Fruit fly (Drosophila melanogaster) whole organism, wandering third instar larva: ENCODE results near the gene CG12035.

Experiments
- Abd-B ChIP-seq: fragments of >200 bp; optimal IDR thresholded peaks from 2 replicates; lab custom pipeline; 2017; ENCODE audit warnings: missing biosample characterization, missing genetic modification characterization
- CG32264 ChIP-seq: fragments of 200-800 bp; sonication (Bioruptor generic); optimal IDR thresholded peaks from 2 replicates; lab custom pipeline; 2016; ENCODE audit warnings: missing biosample characterization, missing genetic modification characterization
- CG9705 ChIP-seq: fragments of 200-800 bp; sonication (Bioruptor generic); optimal IDR thresholded peaks from 2 replicates; lab custom pipeline; 2018; ENCODE audit warnings: missing biosample characterization, mild to moderate bottlenecking, missing genetic modification characterization
- CrebA ChIP-seq: fragments of 200-800 bp; sonication (Bioruptor generic); optimal IDR thresholded peaks from 2 replicates; lab custom pipeline; 2016; ENCODE audit warnings: missing biosample characterization, mild to moderate bottlenecking, missing genetic modification characterization, borderline replicate concordance
- Dfd ChIP-seq: fragments of >200 bp; optimal IDR thresholded peaks from 2 replicates; lab custom pipeline; 2017; ENCODE audit warnings: missing biosample characterization, missing genetic modification characterization
- Dif ChIP-seq: fragments of 200-275, 200-300 bp; sonication (Bioruptor generic); optimal IDR thresholded peaks from 2 replicates; lab custom pipeline; 2018; ENCODE audit warnings: missing biosample characterization, missing genetic modification characterization; ENCODE audit not compliant: partially characterized antibody
- GATAd ChIP-seq: sonication (Bioruptor generic); optimal IDR thresholded peaks from 2 replicates; lab custom pipeline; 2016; ENCODE audit warnings: missing biosample characterization, missing genetic modification characterization
- HLH106 ChIP-seq: fragments of 200-800 bp; optimal IDR thresholded peaks from 3 replicates; lab custom pipeline; 2019; ENCODE audit warnings: missing biosample characterization, mild to moderate bottlenecking, missing genetic modification characterization, moderate library complexity
- Hnf4 ChIP-seq: fragments of 200-800 bp; sonication (Bioruptor generic); optimal IDR thresholded peaks from 2 replicates; lab custom pipeline; 2016; ENCODE audit warnings: missing biosample characterization, mild to moderate bottlenecking, missing genetic modification characterization
- Hr78 ChIP-seq: fragments of >200 bp; optimal IDR thresholded peaks from 2 replicates; lab custom pipeline; 2017; ENCODE audit warnings: missing biosample characterization, missing genetic modification characterization
- Hr83 ChIP-seq: fragments of 200-300 bp; sonication (Bioruptor generic); optimal IDR thresholded peaks from 2 replicates; lab custom pipeline; 2016; ENCODE audit warnings: missing biosample characterization, mild to moderate bottlenecking, missing genetic modification characterization, moderate library complexity; ENCODE audit not compliant: poor library complexity, severe bottlenecking
- Jra ChIP-seq: sonication (Bioruptor generic); optimal IDR thresholded peaks from 2 replicates; lab custom pipeline; 2016; ENCODE audit warnings: missing biosample characterization, missing genetic modification characterization
- Mio ChIP-seq: sonication (Bioruptor generic); optimal IDR thresholded peaks from 2 replicates; lab custom pipeline; 2016; ENCODE audit warnings: missing biosample characterization, missing genetic modification characterization
- Myc ChIP-seq: fragments of >200 bp; optimal IDR thresholded peaks from 2 replicates; lab custom pipeline; 2017
- N ChIP-seq: fragments of >200 bp; optimal IDR thresholded peaks from 2 replicates; lab custom pipeline; 2018; ENCODE audit warnings: missing biosample characterization, missing external identifiers, missing genetic modification characterization
- OdsH ChIP-seq: fragments of 200-800 bp; sonication (Bioruptor generic); optimal IDR thresholded peaks from 2 replicates; lab custom pipeline; 2016; ENCODE audit warnings: missing biosample characterization, mild to moderate bottlenecking, missing genetic modification characterization
- Rel ChIP-seq, 2 experiments: fragments of 200-800 bp; sonication (Bioruptor generic) in 1 of 2; optimal IDR thresholded peaks; 2 replicates in 1 of 2; 3 replicates in 1 of 2; lab custom pipeline; 2016 to 2019; ENCODE audit warnings: mild to moderate bottlenecking in 2 of 2, missing biosample characterization in 2 of 2, missing genetic modification characterization in 2 of 2, moderate library complexity in 1 of 2
- Sp1 ChIP-seq: fragments of 200-800 bp; sonication (Bioruptor generic); optimal IDR thresholded peaks from 3 replicates; lab custom pipeline; 2019; ENCODE audit warnings: missing biosample characterization, mild to moderate bottlenecking, missing genetic modification characterization, moderate library complexity
- Vsx2 ChIP-seq: fragments of 200-300, 225-300 bp; sonication (Bioruptor generic); optimal IDR thresholded peaks from 2 replicates; lab custom pipeline; 2018; ENCODE audit warnings: missing biosample characterization, missing genetic modification characterization; ENCODE audit not compliant: partially characterized antibody
- br ChIP-seq: fragments of 200-800 bp; sonication (Bioruptor generic); optimal IDR thresholded peaks from 2 replicates; lab custom pipeline; 2016; ENCODE audit warnings: missing biosample characterization, missing genetic modification characterization
- brk ChIP-seq: fragments of 200-800 bp; sonication (Bioruptor generic); optimal IDR thresholded peaks from 2 replicates; lab custom pipeline; 2016; ENCODE audit warnings: missing biosample characterization, mild to moderate bottlenecking, missing genetic modification characterization
- dl ChIP-seq, 2 experiments: fragments of 175-275, 200-275 bp in 1 of 2; fragments of 200-275 bp in 1 of 2; sonication (Bioruptor generic); optimal IDR thresholded peaks; lab custom pipeline; 2018; ENCODE audit warnings: mild to moderate bottlenecking in 2 of 2, missing biosample characterization in 2 of 2, missing genetic modification characterization in 2 of 2, moderate library complexity in 2 of 2; ENCODE audit not compliant: partially characterized antibody in 2 of 2, insufficient read depth in 1 of 2
- dmrt93B ChIP-seq: fragments of 200-800 bp; sonication (Bioruptor generic); optimal IDR thresholded peaks from 2 replicates; lab custom pipeline; 2018; ENCODE audit warnings: missing biosample characterization, mild to moderate bottlenecking, missing genetic modification characterization
- dsf ChIP-seq: sonication (Bioruptor generic); optimal IDR thresholded peaks from 2 replicates; lab custom pipeline; 2016; ENCODE audit warnings: missing biosample characterization, missing genetic modification characterization, borderline replicate concordance
- ey ChIP-seq: fragments of 200-800 bp; sonication (Bioruptor generic); optimal IDR thresholded peaks from 2 replicates; lab custom pipeline; 2016; ENCODE audit warnings: missing biosample characterization, missing genetic modification characterization
- foxo ChIP-seq, 2 experiments: fragments of 200-800 bp; sonication (Bioruptor generic); optimal IDR thresholded peaks; 2 replicates in 1 of 2; 3 replicates in 1 of 2; lab custom pipeline; 2016 to 2017; ENCODE audit warnings: missing biosample characterization in 2 of 2, missing genetic modification characterization in 2 of 2
- fru ChIP-seq: fragments of 200-800 bp; sonication (Bioruptor generic); optimal IDR thresholded peaks from 3 replicates; lab custom pipeline; 2016; ENCODE audit warnings: missing biosample characterization, mild to moderate bottlenecking, missing genetic modification characterization
- h ChIP-seq: fragments of 200-800 bp; sonication (Bioruptor generic); optimal IDR thresholded peaks from 3 replicates; lab custom pipeline; 2016; ENCODE audit warnings: missing biosample characterization, mild to moderate bottlenecking, missing genetic modification characterization
- jim ChIP-seq: fragments of 175-275, 200-325 bp; sonication (Bioruptor generic); optimal IDR thresholded peaks from 2 replicates; lab custom pipeline; 2016; ENCODE audit warnings: missing biosample characterization, mild to moderate bottlenecking, missing genetic modification characterization
- lola ChIP-seq: fragments of >200 bp; optimal IDR thresholded peaks from 2 replicates; lab custom pipeline; 2017; ENCODE audit warnings: missing biosample characterization, missing genetic modification characterization
- pan ChIP-seq: fragments of >200 bp; optimal IDR thresholded peaks from 2 replicates; lab custom pipeline; 2017
- psq ChIP-seq: fragments of 200-800 bp; sonication (Bioruptor generic); optimal IDR thresholded peaks from 3 replicates; lab custom pipeline; 2017; ENCODE audit warnings: missing biosample characterization, mild to moderate bottlenecking, missing genetic modification characterization, moderate library complexity
- rgr ChIP-seq: fragments of 200-800 bp; sonication (Bioruptor generic); optimal IDR thresholded peaks from 3 replicates; lab custom pipeline; 2016; ENCODE audit warnings: missing biosample characterization, mild to moderate bottlenecking, missing genetic modification characterization
- sage ChIP-seq: fragments of 200-800 bp; sonication (Bioruptor generic); optimal IDR thresholded peaks from 2 replicates; lab custom pipeline; 2016; ENCODE audit warnings: missing biosample characterization, mild to moderate bottlenecking, missing genetic modification characterization
- sv ChIP-seq: fragments of 200-800 bp; sonication (Bioruptor generic); optimal IDR thresholded peaks from 3 replicates; lab custom pipeline; 2016; ENCODE audit warnings: missing biosample characterization, missing genetic modification characterization
- tai ChIP-seq: sonication (Bioruptor generic); optimal IDR thresholded peaks from 2 replicates; lab custom pipeline; 2016; ENCODE audit warnings: missing biosample characterization, missing genetic modification characterization
- usp ChIP-seq: fragments of >200 bp; optimal IDR thresholded peaks from 2 replicates; lab custom pipeline; 2017; ENCODE audit warnings: missing biosample characterization, missing genetic modification characterization
- woc ChIP-seq: sonication (Bioruptor generic); optimal IDR thresholded peaks from 2 replicates; lab custom pipeline; 2016; ENCODE audit warnings: missing biosample characterization, mild to moderate bottlenecking, missing genetic modification characterization

CG12035 gene

DNA sequence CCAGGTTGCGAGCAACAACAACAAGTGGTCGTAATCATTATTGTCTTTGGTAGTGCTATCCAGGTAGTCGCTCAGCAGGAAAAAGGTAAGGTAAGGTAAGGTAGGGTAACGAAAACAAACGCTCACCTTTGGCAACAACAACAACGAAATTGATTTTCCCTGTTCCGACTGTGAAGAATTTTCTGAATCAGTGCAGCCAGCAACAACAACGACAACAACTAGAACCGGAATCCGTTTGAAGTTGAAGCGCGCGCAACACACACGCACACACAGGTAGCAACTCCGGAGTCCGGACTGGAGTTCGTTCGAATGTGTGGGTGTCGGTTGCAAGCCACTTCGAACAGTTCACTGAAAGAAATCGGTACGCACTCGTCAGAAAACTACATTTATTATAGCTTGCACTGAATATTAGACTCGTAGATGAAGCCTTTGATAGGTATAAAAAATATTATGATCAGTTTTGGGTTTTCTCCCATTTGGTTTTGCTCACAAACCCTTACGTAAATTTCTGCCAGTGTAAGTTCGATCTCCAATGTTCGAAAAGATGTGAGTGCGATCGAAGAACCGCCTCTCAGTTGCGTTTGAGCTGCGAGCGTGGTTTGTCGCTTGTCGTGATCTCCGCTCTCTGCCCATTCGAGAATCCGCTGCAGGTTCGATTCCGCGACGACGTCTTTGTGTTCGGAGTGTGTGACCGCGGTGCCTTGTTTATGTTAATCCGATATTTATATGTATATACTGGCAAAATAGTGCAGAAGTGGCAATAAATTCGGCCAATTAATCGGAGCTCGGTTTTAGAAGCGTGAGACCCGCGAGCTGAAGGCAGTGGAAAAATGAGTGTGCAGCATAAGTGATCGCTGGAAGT is 22.4 kb downstream of the CG12035 start, which contains the start of gene CG13921:
CG13921 (plus strand) TSS at position 570 of the 862 bp plus-strand sequence.
- peak; percentile 99 for TF ChIP-seq br (GFP tag; lab: Kevin White, UChicago)
- TF ChIP-seq Vsx2 (GFP tag; lab: Kevin White, UChicago) = no peak
- TF ChIP-seq sv = peak; percentile 99
- TF ChIP-seq Hnf4 = peak; percentile 99
- TF ChIP-seq lola (GFP tag; lab: Kevin White, UChicago) = no peak
- no peak for TF ChIP-seq Dfd
- TF ChIP-seq Jra (GFP tag; lab: Kevin White, UChicago) = peak; percentile 98
- peak; percentile 99 for TF ChIP-seq CG32264
- TF ChIP-seq brk (GFP tag; lab: Kevin White, UChicago) = no peak
- peak; percentile 97 for TF ChIP-seq psq (GFP tag; lab: Kevin White, UChicago)
- peak; percentile 100 for TF ChIP-seq HLH106 (tag; lab: Kevin White, UChicago)
- TF ChIP-seq tai (GFP tag; lab: Kevin White, UChicago) = no peak
- TF ChIP-seq pan (lab: Kevin White, UChicago) = no peak
- TF ChIP-seq fru (GFP tag; lab: Kevin White, UChicago) = peak; percentile 99
- TF ChIP-seq Sp1 (GFP tag; lab: Kevin White, UChicago) = peak; percentile 99
- peak; percentile 99 for TF ChIP-seq rgr (GFP tag; lab: Kevin White, UChicago)
- TF ChIP-seq usp (GFP tag; lab: Kevin White, UChicago) = no peak
- TF ChIP-seq CG9705 = peak; percentile 99
- peak; percentile 97 for TF ChIP-seq Rel (GFP tag; optimal IDR thresholded peaks at IDR 0.05; lab: Kevin White, UChicago)
- peak; percentile 93 for TF ChIP-seq Rel (tag; optimal IDR thresholded peaks at IDR 0.05; lab: Kevin White, UChicago)
- peak; percentile 95 for TF ChIP-seq Hr83 (GFP tag; lab: Kevin White, UChicago)
- TF ChIP-seq dsf (GFP tag; lab: Kevin White, UChicago) = peak; percentile 94
- peak; percentile 100 for TF ChIP-seq h (GFP tag; lab: Kevin White, UChicago)
- peak; percentile 99 for TF ChIP-seq dmrt93B (GFP tag; lab: Kevin White, UChicago)
- TF ChIP-seq Myc (lab: Kevin White, UChicago) = no peak
- peak; percentile 96 to 100 for TF ChIP-seq foxo (GFP tag; optimal IDR thresholded peaks at IDR 0.05; lab: Kevin White, UChicago)
- no peak for TF ChIP-seq Hr78
- peak; percentile 99 for TF ChIP-seq OdsH (GFP tag; lab: Kevin White, UChicago)
- TF ChIP-seq GATAd (GFP tag; lab: Kevin White, UChicago) = peak; percentile 94
- peak; percentile 88 for TF ChIP-seq Mio (GFP tag; lab: Kevin White, UChicago)
- no peak for TF ChIP-seq dl (GFP tag; optimal IDR thresholded peaks at IDR 0.05; lab: Kevin White, UChicago; ENCODE audit: insufficient read depth in 1 of 2, partially characterized antibody in 2 of 2)
- no peak for TF ChIP-seq N (GFP tag; lab: Kevin White, UChicago)
- TF ChIP-seq ey = peak; percentile 99
- peak; percentile 99 for TF ChIP-seq sage
- no peak for TF ChIP-seq CrebA
- peak; percentile 4 for TF ChIP-seq Dif
- peak; percentile 33 for TF ChIP-seq jim
- peak; percentile 98 for TF ChIP-seq woc (GFP tag; lab: Kevin White, UChicago)
- TF ChIP-seq Abd-B = no peak

DNA sequence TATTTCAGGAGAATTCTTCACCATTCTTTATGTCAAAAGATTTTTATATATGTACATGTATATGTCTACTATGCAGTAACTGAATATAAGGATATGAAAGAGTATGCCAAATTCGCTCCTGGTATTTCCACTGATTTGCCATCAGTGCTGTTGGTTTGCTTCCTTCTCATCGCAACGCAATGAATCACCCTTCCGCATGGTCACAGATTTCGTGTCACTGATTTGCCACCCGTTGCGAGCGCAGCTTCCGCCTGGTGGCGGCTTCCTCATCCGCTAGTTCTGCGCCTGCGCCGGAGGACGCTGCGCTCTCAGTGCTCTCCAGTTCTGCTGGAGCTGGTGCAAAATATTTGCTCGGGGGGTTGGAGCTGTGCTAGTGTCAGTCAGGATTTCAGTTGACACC is 24.0 kb downstream of the CG12035 start:
- TF ChIP-seq Vsx2 (GFP tag; lab: Kevin White, UChicago) = peak; percentile 51
- TF ChIP-seq fru (GFP tag; lab: Kevin White, UChicago) = no peak
